Fruit fly (Drosophila melanogaster) whole organism, embryonic: ENCODE measurements around the gene Lcp65Aa.
A peak's percentile ranks its signal among the peaks of the same experiment; 100 is the strongest.

Experiments
- Bgb ChIP-seq: fragments of 200-800 bp; sonication (Bioruptor generic); IDR thresholded peaks from 2 replicates; pipeline ENCODE4 v1.3.6; 2022; ENCODE audit warnings: missing biosample characterization, missing genetic modification characterization; ENCODE audit not compliant: partially characterized antibody
- Blimp-1 ChIP-seq: fragments of 200-800 bp; sonication (Bioruptor generic); optimal IDR thresholded peaks from 3 replicates; lab custom pipeline; 2018; ENCODE audit warnings: missing biosample characterization, missing genetic modification characterization, mild to moderate bottlenecking, moderate library complexity, missing genetic modification reagents
- CG10654 ChIP-seq: fragments of 200-800 bp; sonication (Bioruptor generic); optimal IDR thresholded peaks from 2 replicates; lab custom pipeline; 2016; ENCODE audit warnings: missing biosample characterization, missing genetic modification characterization
- CG11085 ChIP-seq: fragments of 200-800 bp; sonication (Bioruptor generic); IDR thresholded peaks from 2 replicates; pipeline ENCODE4 v1.3.6; 2022; ENCODE audit warnings: missing biosample characterization, missing genetic modification characterization
- CG13775 ChIP-seq: fragments of 200-800 bp; sonication (Bioruptor generic); optimal IDR thresholded peaks from 3 replicates; lab custom pipeline; 2017; ENCODE audit warnings: missing biosample characterization, mild to moderate bottlenecking, missing genetic modification characterization
- CG17385 ChIP-seq: fragments of 200-800 bp; sonication (Bioruptor generic); optimal IDR thresholded peaks from 3 replicates; lab custom pipeline; 2018; ENCODE audit warnings: missing biosample characterization, mild to moderate bottlenecking, missing genetic modification characterization
- CG17829 ChIP-seq: fragments of 200-800 bp; optimal IDR thresholded peaks from 2 replicates; lab custom pipeline; 2019; ENCODE audit warnings: missing biosample characterization, mild to moderate bottlenecking, missing genetic modification characterization, moderate library complexity
- CG18764 ChIP-seq: fragments of 200-800 bp; sonication (Bioruptor generic); optimal IDR thresholded peaks from 3 replicates; lab custom pipeline; 2016; ENCODE audit warnings: missing biosample characterization, missing genetic modification characterization
- CG34376 ChIP-seq: fragments of 200-800 bp; sonication (Bioruptor generic); optimal IDR thresholded peaks from 2 replicates; lab custom pipeline; 2018; ENCODE audit warnings: missing biosample characterization, mild to moderate bottlenecking, missing genetic modification characterization
- CG4360 ChIP-seq: fragments of 200-800 bp; sonication (Bioruptor generic); IDR thresholded peaks from 2 replicates; pipeline ENCODE4 v1.3.6; 2022; ENCODE audit warnings: missing biosample characterization, missing genetic modification characterization
- CG6654 ChIP-seq: fragments of 200-800 bp; sonication (Bioruptor generic); optimal IDR thresholded peaks from 2 replicates; lab custom pipeline; 2017; ENCODE audit warnings: missing biosample characterization, mild to moderate bottlenecking, missing genetic modification characterization
- CG6813 ChIP-seq: fragments of 200-800 bp; sonication (Bioruptor generic); optimal IDR thresholded peaks from 2 replicates; lab custom pipeline; 2017; ENCODE audit warnings: missing biosample characterization, missing genetic modification characterization, mild to moderate bottlenecking, moderate library complexity, missing genetic modification reagents
- CG7786 ChIP-seq: fragments of 200-800 bp; sonication (Bioruptor generic); optimal IDR thresholded peaks from 2 replicates; lab custom pipeline; 2016; ENCODE audit warnings: missing biosample characterization, missing genetic modification characterization
- CG9437 ChIP-seq: fragments of 200-800 bp; sonication (Bioruptor generic); optimal IDR thresholded peaks from 2 replicates; lab custom pipeline; 2018; ENCODE audit warnings: missing biosample characterization, mild to moderate bottlenecking, missing genetic modification characterization
- CG9817 ChIP-seq: fragments of 200-800 bp; sonication (Bioruptor generic); optimal IDR thresholded peaks from 2 replicates; lab custom pipeline; 2018; ENCODE audit warnings: missing biosample characterization, mild to moderate bottlenecking, missing genetic modification characterization, moderate library complexity
- Dip2 ChIP-seq: fragments of 200-800 bp; sonication (Bioruptor generic); IDR thresholded peaks from 2 replicates; pipeline ENCODE4 v1.3.6; 2022; ENCODE audit warnings: missing biosample characterization, missing genetic modification characterization
- Dip3 ChIP-seq: fragments of 200-800 bp; sonication (Bioruptor generic); optimal IDR thresholded peaks from 3 replicates; lab custom pipeline; 2016; ENCODE audit warnings: missing biosample characterization, missing genetic modification characterization
- E2f2 ChIP-seq: fragments of 200-800 bp; sonication (Bioruptor generic); IDR thresholded peaks from 2 replicates; pipeline ENCODE4 v1.3.6; 2022; ENCODE audit warnings: missing biosample characterization, missing genetic modification characterization
- HLH3B ChIP-seq: fragments of 200-800 bp; sonication (Bioruptor generic); IDR thresholded peaks from 2 replicates; pipeline ENCODE4 v1.3.6; 2022; ENCODE audit warnings: missing biosample characterization, missing genetic modification characterization
- Hr78 ChIP-seq, 2 experiments: fragments of 200-800 bp in 1 of 2; fragments of >200 bp in 1 of 2; sonication (Bioruptor generic) in 1 of 2; optimal IDR thresholded peaks; 2 replicates each; lab custom pipeline; 2017 to 2019; ENCODE audit warnings: missing biosample characterization in 2 of 2, missing genetic modification characterization in 2 of 2, mild to moderate bottlenecking in 1 of 2, moderate library complexity in 1 of 2
- Kr ChIP-seq: fragments of 200-800 bp; sonication (Bioruptor generic); optimal IDR thresholded peaks from 2 replicates; lab custom pipeline; 2017; ENCODE audit warnings: missing biosample characterization, mild to moderate bottlenecking, missing genetic modification characterization
- Lim3 ChIP-seq: fragments of 200-800 bp; sonication (Bioruptor generic); IDR thresholded peaks from 2 replicates; pipeline ENCODE4 v1.3.6; 2022; ENCODE audit warnings: missing biosample characterization, missing genetic modification characterization
- Mrtf ChIP-seq: fragments of 200-800 bp; sonication (Bioruptor generic); IDR thresholded peaks from 3 replicates; pipeline ENCODE4 v1.3.6; 2022; ENCODE audit warnings: missing biosample characterization, missing genetic modification characterization
- NFAT ChIP-seq: fragments of 200-800 bp; sonication (Bioruptor generic); IDR thresholded peaks from 2 replicates; pipeline ENCODE4 v1.3.6; 2022; ENCODE audit warnings: missing biosample characterization, missing genetic modification characterization
- Nf-YB ChIP-seq: fragments of 200-800 bp; sonication (Bioruptor generic); optimal IDR thresholded peaks from 3 replicates; lab custom pipeline; 2019; ENCODE audit warnings: missing biosample characterization, mild to moderate bottlenecking, missing genetic modification characterization, moderate library complexity
- al ChIP-seq: fragments of 200-800 bp; sonication (Bioruptor generic); IDR thresholded peaks from 2 replicates; pipeline ENCODE4 v1.3.6; 2022; ENCODE audit warnings: missing biosample characterization, missing genetic modification characterization
- bbx ChIP-seq: fragments of 200-800 bp; sonication (Bioruptor generic); IDR thresholded peaks from 2 replicates; pipeline ENCODE4 v1.3.6; 2022; ENCODE audit warnings: missing biosample characterization, missing genetic modification characterization; ENCODE audit not compliant: partially characterized antibody
- disco-r ChIP-seq: fragments of 200-800 bp; sonication (Bioruptor generic); optimal IDR thresholded peaks from 2 replicates; lab custom pipeline; 2016; ENCODE audit warnings: missing biosample characterization, missing genetic modification characterization
- dmrt99B ChIP-seq: fragments of 200-800 bp; sonication (Bioruptor generic); optimal IDR thresholded peaks from 2 replicates; lab custom pipeline; 2018; ENCODE audit warnings: missing biosample characterization, mild to moderate bottlenecking, missing genetic modification characterization, moderate library complexity
- gcm2 ChIP-seq: fragments of 200-800 bp; sonication (Bioruptor generic); optimal IDR thresholded peaks from 2 replicates; lab custom pipeline; 2016; ENCODE audit warnings: missing biosample characterization, missing genetic modification characterization
- grau ChIP-seq: fragments of 200-800 bp; optimal IDR thresholded peaks from 3 replicates; lab custom pipeline; 2019; ENCODE audit warnings: missing biosample characterization, mild to moderate bottlenecking, missing genetic modification characterization, moderate library complexity
- gro ChIP-seq: fragments of 200-800 bp; sonication (Bioruptor generic); optimal IDR thresholded peaks from 2 replicates; lab custom pipeline; 2016; ENCODE audit warnings: missing biosample characterization, missing genetic modification characterization
- hbn ChIP-seq: fragments of 200-800 bp; sonication (Bioruptor generic); IDR thresholded peaks from 2 replicates; pipeline ENCODE4 v1.3.6; 2022; ENCODE audit warnings: missing biosample characterization, missing genetic modification characterization; ENCODE audit not compliant: partially characterized antibody
- lbe ChIP-seq: fragments of 200-800 bp; sonication (Bioruptor generic); optimal IDR thresholded peaks from 2 replicates; lab custom pipeline; 2016; ENCODE audit warnings: missing biosample characterization, mild to moderate bottlenecking, missing genetic modification characterization
- maf-S ChIP-seq: fragments of 200-800 bp; sonication (Bioruptor generic); optimal IDR thresholded peaks from 2 replicates; lab custom pipeline; 2016; ENCODE audit warnings: missing biosample characterization, missing genetic modification characterization
- nerfin-2 ChIP-seq: fragments of 200-800 bp; sonication (Bioruptor generic); IDR thresholded peaks from 2 replicates; pipeline ENCODE4 v1.3.6; 2022; ENCODE audit warnings: missing biosample characterization, missing genetic modification characterization; ENCODE audit not compliant: partially characterized antibody
- odd ChIP-seq: fragments of 200-800 bp; sonication (Bioruptor generic); optimal IDR thresholded peaks from 2 replicates; lab custom pipeline; 2017; ENCODE audit warnings: missing biosample characterization, mild to moderate bottlenecking, missing genetic modification characterization
- otp ChIP-seq: fragments of 200-800 bp; sonication (Bioruptor generic); IDR thresholded peaks from 3 replicates; pipeline ENCODE4, ENCODE4 v1.3.6; 2022; ENCODE audit warnings: missing biosample characterization, missing genetic modification characterization
- shn ChIP-seq: fragments of 200-800 bp; sonication (Bioruptor generic); optimal IDR thresholded peaks from 3 replicates; lab custom pipeline; 2016; ENCODE audit warnings: missing biosample characterization, missing genetic modification characterization
- tgo ChIP-seq: fragments of 200-800 bp; sonication (Bioruptor generic); IDR thresholded peaks from 3 replicates; pipeline ENCODE4 v1.3.6; 2022; ENCODE audit warnings: missing biosample characterization, missing genetic modification characterization
- trem ChIP-seq: fragments of 200-800 bp; optimal IDR thresholded peaks from 3 replicates; lab custom pipeline; 2019; ENCODE audit warnings: missing biosample characterization, mild to moderate bottlenecking, missing genetic modification characterization, moderate library complexity
- tup ChIP-seq: fragments of 200-800 bp; sonication (Bioruptor generic); optimal IDR thresholded peaks from 2 replicates; lab custom pipeline; 2016; ENCODE audit warnings: missing biosample characterization, mild to moderate bottlenecking, missing genetic modification characterization, moderate library complexity
- tx ChIP-seq: fragments of 200-800 bp; sonication (Bioruptor generic); optimal IDR thresholded peaks from 2 replicates; lab custom pipeline; 2016; ENCODE audit warnings: missing biosample characterization, missing genetic modification characterization
- unpg ChIP-seq: fragments of 200-800 bp; sonication (Bioruptor generic); optimal IDR thresholded peaks from 3 replicates; lab custom pipeline; 2018; ENCODE audit warnings: missing biosample characterization, mild to moderate bottlenecking, missing genetic modification characterization, moderate library complexity
- yki ChIP-seq: fragments of >200 bp; optimal IDR thresholded peaks from 3 replicates; lab custom pipeline; 2018
- zen2 ChIP-seq: fragments of 200-800 bp; sonication (Bioruptor generic); IDR thresholded peaks from 3 replicates; pipeline ENCODE4 v1.3.6; 2022; ENCODE audit warnings: missing biosample characterization, missing genetic modification characterization; ENCODE audit not compliant: partially characterized antibody
- zf30C ChIP-seq: fragments of 200-800 bp; sonication (Bioruptor generic); optimal IDR thresholded peaks from 3 replicates; lab custom pipeline; 2018; ENCODE audit warnings: missing biosample characterization, mild to moderate bottlenecking, missing genetic modification characterization
- zfh2 ChIP-seq: fragments of 200-800 bp; sonication (Bioruptor generic); optimal IDR thresholded peaks from 2 replicates; lab custom pipeline; 2016; ENCODE audit warnings: missing biosample characterization, missing genetic modification characterization

Lcp65Aa gene

DNA sequence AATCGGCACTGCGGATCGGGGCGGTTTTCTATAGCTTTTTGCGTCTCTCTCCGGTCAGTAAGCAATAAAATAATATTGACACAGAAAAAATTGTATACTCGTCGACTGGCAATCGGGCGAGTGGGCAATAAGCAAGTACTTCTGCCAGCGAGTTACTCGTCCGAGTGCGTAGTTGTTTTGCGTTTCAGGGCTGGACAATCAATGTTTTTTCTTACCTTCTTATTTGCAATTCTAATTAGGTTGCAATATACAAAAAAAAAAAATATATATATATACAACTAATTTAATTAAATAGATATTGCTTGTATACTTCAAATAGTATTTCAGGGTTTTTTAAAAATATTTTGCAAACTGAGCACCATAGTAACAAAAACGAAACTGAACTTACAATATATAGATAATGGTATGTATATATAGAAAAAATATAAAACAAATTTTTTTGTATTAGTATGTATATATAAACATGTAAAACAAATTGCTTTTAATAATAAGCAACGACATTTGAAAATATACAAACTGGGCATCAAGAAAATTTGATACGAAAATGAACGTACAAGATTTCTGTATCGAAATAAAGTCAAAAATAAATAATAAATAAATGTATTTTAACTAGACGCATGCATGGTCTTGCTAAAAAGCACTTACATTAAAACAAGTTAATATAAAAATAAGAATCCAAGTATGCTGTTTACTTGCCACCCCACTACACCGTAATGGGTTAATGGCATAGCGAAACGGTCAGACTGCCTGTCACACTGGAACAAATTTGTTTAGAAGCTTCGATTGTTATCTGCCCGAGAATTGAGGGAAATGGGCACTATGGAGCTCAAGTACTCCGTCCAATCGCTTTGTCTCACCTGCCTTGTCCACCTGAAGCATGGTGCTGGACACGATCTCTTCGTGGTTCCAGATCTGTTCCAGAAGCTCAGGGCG, 38.2 kb downstream of the Lcp65Aa start, which contains the start of the genes D19A and CG7386 (continued):
- TF ChIP-seq Hr78 (GFP tag; optimal IDR thresholded peaks at IDR 0.05; lab: Kevin White, UChicago) (no peak), Bgb (peak; percentile 35; the same call in 1 of the 2 replicates), Dip2 (GFP tag; lab: Robert Waterston, UW) (no peak), E2f2 (no peak; the same call in 1 of the 2 replicates), dmrt99B (tag; lab: Kevin White, UChicago) (peak; percentile 45), CG17385 (peak; percentile 28), CG17829 (tag; lab: Kevin White, UChicago) (peak; percentile 64), gcm2 (peak; percentile 49), zf30C (peak; percentile 87), CG4360 (GFP tag; lab: Robert Waterston, UW) (no peak), nerfin-2 (no peak), odd (GFP tag; lab: Kevin White, UChicago) (no peak), CG13775 (GFP tag; lab: Kevin White, UChicago) (peak; percentile 17), Kr (no peak), CG18764 (peak; percentile 4), Blimp-1 (peak; percentile 48), hbn (GFP tag; lab: Robert Waterston, UW) (no peak; the same call in 1 of the 2 replicates), grau (tag; lab: Kevin White, UChicago) (peak; percentile 49), CG9437 (GFP tag; lab: Kevin White, UChicago) (peak; percentile 21), disco-r (GFP tag; lab: Kevin White, UChicago) (no peak), al (GFP tag; lab: Robert Waterston, UW) (peak; percentile 49), unpg (GFP tag; lab: Kevin White, UChicago) (peak; percentile 67), trem (tag; lab: Kevin White, UChicago) (peak; percentile 36), lbe (peak; percentile 2), Lim3 (GFP tag; lab: Robert Waterston, UW) (no peak), CG11085 (peak; percentile 44; the same call in 1 of the 2 replicates), tx (peak; percentile 1), NFAT (peak; percentile 75), otp (no peak), Nf-YB (GFP tag; lab: Kevin White, UChicago) (peak; percentile 29), zfh2 (GFP tag; lab: Kevin White, UChicago) (peak; percentile 59), CG9817 (tag; lab: Kevin White, UChicago) (peak; percentile 58), CG34376 (GFP tag; lab: Kevin White, UChicago) (no peak), CG10654 (GFP tag; lab: Kevin White, UChicago) (peak; percentile 2), bbx (GFP tag; lab: Robert Waterston, UW) (0 out of 2 replicates have a peak, but pooled peaks have one; percentile 36), maf-S (GFP tag; lab: Kevin White, UChicago) (peak; percentile 29), yki (lab: Kevin White, UChicago) (no peak), tup (GFP tag; lab: Kevin White, UChicago) (peak; percentile 5), CG7786 (peak; percentile 56), Mrtf (GFP tag; lab: Robert Waterston, UW) (peak; percentile 68; the same call in 2 of the 3 replicates), HLH3B (peak; percentile 60), gro (GFP tag; lab: Kevin White, UChicago) (no peak), zen2 (GFP tag; lab: Robert Waterston, UW) (no peak), shn (peak; percentile 50), Dip3 (GFP tag; lab: Kevin White, UChicago) (peak; percentile 46), CG6813 (GFP tag; lab: Kevin White, UChicago) (no peak), tgo (GFP tag; lab: Robert Waterston, UW) (peak; percentile 45), CG6654 (GFP tag; lab: Kevin White, UChicago) (no peak)
